Fruit fly (Drosophila melanogaster): Measurements from ENCODE around the gene CG45071.

Gene CG45071

dm6 chr3L:15136659-15137572 is 31.2 kb downstream of the CG45071 start, which contains the start of gene CG12316 (continued):
- TF ChIP-seq Pdp1 (GFP tag; optimal IDR thresholded peaks at IDR 0.05) (peak in 1 of 2 experiments; percentile 93), CG11247 (GFP tag; IDR thresholded peaks at IDR 0.05) (peak; percentile 78), fru (optimal IDR thresholded peaks at IDR 0.05) (no peak), Ssrp (tag; optimal IDR thresholded peaks at IDR 0.05) (peak; percentile 88), CG15269 (tag; optimal IDR thresholded peaks at IDR 0.05) (peak; percentile 92), CG1024 (GFP tag; IDR thresholded peaks at IDR 0.05) (peak; percentile 82), p53 (GFP tag; optimal IDR thresholded peaks at IDR 0.05) (peak; percentile 85), Ada2b (GFP tag; IDR thresholded peaks at IDR 0.05) (peak; percentile 80), CG3065 (GFP tag; optimal IDR thresholded peaks at IDR 0.05) (peak; percentile 43), CTCF (GFP tag; optimal IDR thresholded peaks at IDR 0.05) (no peak), Aef1 (GFP tag; IDR thresholded peaks at IDR 0.05) (peak; percentile 47; the same call in 1 of the 3 replicates), CG14050 (GFP tag; IDR thresholded peaks at IDR 0.05) (peak; percentile 79), Rfx (GFP tag; IDR thresholded peaks at IDR 0.05) (peak; percentile 87), wek (GFP tag; optimal IDR thresholded peaks at IDR 0.05) (peak; percentile 86), Vsx1 (GFP tag; optimal IDR thresholded peaks at IDR 0.05) (peak; percentile 81), Blimp-1 (GFP tag; optimal IDR thresholded peaks at IDR 0.05) (peak; percentile 84), Bteb2 (GFP tag; optimal IDR thresholded peaks at IDR 0.05) (peak; percentile 88), eve (GFP tag; optimal IDR thresholded peaks at IDR 0.05) (no peak)

DNA sequence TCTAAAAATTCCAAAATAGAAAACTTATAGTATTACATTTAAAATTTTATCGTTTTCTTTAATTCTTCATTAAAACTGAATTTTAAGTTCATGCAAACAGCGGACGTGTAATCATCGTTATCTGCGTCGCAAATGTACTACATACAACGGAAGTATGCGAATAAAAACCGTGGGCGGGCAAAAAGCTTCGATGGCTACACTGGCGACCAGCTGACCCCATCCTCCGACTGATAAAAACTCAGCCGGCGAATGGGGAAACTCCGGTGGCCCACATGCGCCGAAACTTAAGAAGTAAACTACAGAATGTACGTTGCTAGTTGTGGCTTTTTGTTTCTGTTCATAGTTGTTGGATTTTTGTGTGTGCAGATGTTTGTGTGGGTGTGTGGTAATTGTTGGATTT is 32.1 kb downstream of the CG45071 start:
- no peak for TF ChIP-seq Neu2 (GFP tag; optimal IDR thresholded peaks at IDR 0.05; ENCODE audit: borderline replicate concordance)
- TF ChIP-seq dysf (GFP tag; IDR thresholded peaks at IDR 0.05), result no peak
- TF ChIP-seq CG16815 (GFP tag; optimal IDR thresholded peaks at IDR 0.05), result no peak
- peak; percentile 27 for TF ChIP-seq Med (GFP tag)
- TF ChIP-seq HmgD (GFP tag; optimal IDR thresholded peaks at IDR 0.05), result no peak
- peak; percentile 65 for TF ChIP-seq sens (GFP tag)

dm6 chr3L:15140268-15140957 is 34.7 kb downstream of the CG45071 start:
- TF ChIP-seq CG17186 (GFP tag; optimal IDR thresholded peaks at IDR 0.05) (no peak), phol (tag; optimal IDR thresholded peaks at IDR 0.05) (peak; percentile 74), Med (GFP tag) (peak; percentile 76), mld (GFP tag; IDR thresholded peaks at IDR 0.05; ENCODE audit: partially characterized antibody) (no peak), B-H2 (GFP tag; optimal IDR thresholded peaks at IDR 0.05) (no peak), grn (GFP tag; optimal IDR thresholded peaks at IDR 0.05) (peak; percentile 24), CG17361 (GFP tag; IDR thresholded peaks at IDR 0.05) (no peak), Hand (GFP tag; optimal IDR thresholded peaks at IDR 0.05) (no peak), Ravus (GFP tag; IDR thresholded peaks at IDR 0.05) (no peak), gsb (GFP tag; IDR thresholded peaks at IDR 0.05) (0 out of 2 replicates have a peak, but pooled peaks have one; percentile 30), cad (GFP tag; optimal IDR thresholded peaks at IDR 0.05) (peak; percentile 25), knrl (GFP tag; IDR thresholded peaks at IDR 0.05; ENCODE audit: partially characterized antibody) (no peak), CG11456 (GFP tag; IDR thresholded peaks at IDR 0.05) (no peak), sens-2 (GFP tag; IDR thresholded peaks at IDR 0.05) (no peak), Awh (GFP tag; IDR thresholded peaks at IDR 0.05) (0 out of 2 replicates have a peak, but pooled peaks have one; percentile 6), slbo (GFP tag; IDR thresholded peaks at IDR 0.05) (0 out of 2 replicates have a peak, but pooled peaks have one; percentile 10), Drgx (GFP tag; IDR thresholded peaks at IDR 0.05) (0 out of 2 replicates have a peak, but pooled peaks have one; percentile 17), HLH3B (GFP tag; IDR thresholded peaks at IDR 0.05) (no peak), CG3995 (GFP tag; optimal IDR thresholded peaks at IDR 0.05) (no peak), dimm (GFP tag; IDR thresholded peaks at IDR 0.05) (no peak), shn (GFP tag; optimal IDR thresholded peaks at IDR 0.05) (no peak), CG9932 (GFP tag; IDR thresholded peaks at IDR 0.05) (peak; percentile 46; the same call in 1 of the 2 replicates), lab (GFP tag; optimal IDR thresholded peaks at IDR 0.05) (no peak), jing (GFP tag; optimal IDR thresholded peaks at IDR 0.05) (no peak)

All from whole organism, embryonic.